Worm (Caenorhabditis elegans): ENCODE results near the gene B0238.15.
A peak's percentile ranks its signal among the peaks of the same experiment; 100 is the strongest.

The B0238.15 gene

DNA sequence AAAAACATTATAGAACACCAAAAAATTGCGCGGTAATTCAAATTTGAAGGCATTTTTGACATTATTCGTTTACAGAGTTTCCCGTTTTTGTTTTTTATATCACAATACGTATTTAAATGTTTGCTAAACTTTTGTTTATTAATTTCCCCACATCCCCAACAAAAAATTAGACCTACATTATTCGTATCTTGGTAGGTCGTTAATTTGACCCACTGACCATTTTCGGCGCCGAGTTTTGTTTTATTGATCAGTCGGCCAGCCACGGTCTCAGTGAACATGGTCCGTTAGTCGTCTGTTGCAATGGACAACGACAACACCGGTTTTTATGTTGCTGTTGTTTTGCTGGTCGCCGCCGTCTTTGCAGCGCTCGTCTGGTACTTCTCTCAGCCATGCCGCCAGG is at the start of gene B0238.15:
B0238.15 (plus strand) TSS at position 301 of the 400 bp plus-strand sequence.
- TF ChIP-seq skn-1 (tag; optimal IDR thresholded peaks at IDR 0.05) (no peak), ztf-11 (tag; optimal IDR thresholded peaks at IDR 0.05) (no peak), nhr-43 (tag; optimal IDR thresholded peaks at IDR 0.05; ENCODE audit: poor library complexity, severe bottlenecking) (no peak), lin-39 (tag; optimal IDR thresholded peaks at IDR 0.05) (no peak), egl-5 (tag; optimal IDR thresholded peaks at IDR 0.05) (no peak), daf-12 (tag; optimal IDR thresholded peaks at IDR 0.05) (no peak), nhr-25 (tag; optimal IDR thresholded peaks at IDR 0.05) (no peak), pha-4 (tag; optimal IDR thresholded peaks at IDR 0.05) (no peak), mml-1 (tag; optimal IDR thresholded peaks at IDR 0.05) (no peak), R02D3.7 (tag; optimal IDR thresholded peaks at IDR 0.05) (no peak), fkh-2 (tag; optimal IDR thresholded peaks at IDR 0.05) (no peak), eor-1 (tag; optimal IDR thresholded peaks at IDR 0.05) (no peak), nhr-23 (tag; optimal IDR thresholded peaks at IDR 0.05) (no peak), elt-1 (tag; optimal IDR thresholded peaks at IDR 0.05) (no peak), nfya-1 (tag; optimal IDR thresholded peaks at IDR 0.05; ENCODE audit: insufficient read depth) (no peak), elt-2 (tag; optimal IDR thresholded peaks at IDR 0.05) (no peak)

DNA sequence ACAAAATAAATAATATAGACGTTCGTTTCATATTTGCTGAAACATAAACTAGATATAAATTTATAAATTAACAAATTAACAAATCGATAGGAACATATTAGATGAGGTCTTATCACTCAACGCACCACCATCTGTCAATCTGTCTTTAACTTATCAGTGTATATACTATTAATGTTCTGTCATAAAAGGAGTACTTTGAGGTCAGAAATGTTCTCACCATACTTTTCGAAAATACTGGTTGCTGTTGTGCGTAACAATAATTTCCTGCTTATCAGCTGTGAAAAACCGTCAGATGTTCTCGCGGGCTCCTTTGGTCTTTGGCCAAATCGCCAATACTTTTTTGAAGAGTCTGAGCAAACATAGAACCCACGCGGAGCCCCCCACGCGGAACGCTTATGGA is 47.5 kb upstream of the B0238.15 start, which contains the start of gene C03A7.13:
C03A7.13 (minus strand) TSS at position 43 of the 400 bp plus-strand sequence.
- TF ChIP-seq ceh-82 (tag; optimal IDR thresholded peaks at IDR 0.05), result no peak
- TF ChIP-seq elt-2 (tag; optimal IDR thresholded peaks at IDR 0.05), result peak; percentile 92
- peak; percentile 42 for TF ChIP-seq pha-4 (tag; optimal IDR thresholded peaks at IDR 0.05)
- TF ChIP-seq jun-1 (tag; optimal IDR thresholded peaks at IDR 0.05), result peak; percentile 77
- peak; percentile 88 for TF ChIP-seq pqm-1 (tag; optimal IDR thresholded peaks at IDR 0.05)
- no peak for TF ChIP-seq lin-15B (tag; optimal IDR thresholded peaks at IDR 0.05)

DNA sequence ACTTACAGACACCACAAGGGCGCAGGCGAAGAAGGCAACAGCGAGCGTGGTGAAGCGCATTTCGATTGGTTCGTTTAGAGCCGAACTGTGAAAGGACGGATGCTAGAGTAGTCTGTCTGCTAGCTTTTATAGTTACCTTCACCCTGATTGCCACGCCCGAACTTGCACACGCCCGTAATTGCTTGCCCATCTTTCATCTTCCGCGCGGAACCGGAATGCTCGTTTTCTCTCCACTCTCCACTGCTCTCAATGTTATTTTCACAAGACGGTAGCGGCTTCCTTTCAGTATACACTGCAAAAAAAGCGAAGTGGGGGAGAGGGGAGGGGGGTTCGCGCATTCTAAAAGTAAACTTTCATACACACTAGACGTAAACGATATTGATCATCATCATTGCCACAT is 45.5 kb upstream of the B0238.15 start, which contains the start of gene abu-8:
abu-8 (minus strand) TSS at position 101 of the 400 bp plus-strand sequence.
- TF ChIP-seq nhr-28 (tag; optimal IDR thresholded peaks at IDR 0.05), result no peak
- no peak for TF ChIP-seq ceh-82 (tag; optimal IDR thresholded peaks at IDR 0.05)
- TF ChIP-seq egl-5 (tag; optimal IDR thresholded peaks at IDR 0.05), result no peak
- TF ChIP-seq unc-39 (tag; optimal IDR thresholded peaks at IDR 0.05), result no peak
- TF ChIP-seq fos-1 (tag; optimal IDR thresholded peaks at IDR 0.05), result no peak
- TF ChIP-seq pqm-1 (tag; optimal IDR thresholded peaks at IDR 0.05), result no peak
- TF ChIP-seq pha-4 (tag; optimal IDR thresholded peaks at IDR 0.05), result no peak
- TF ChIP-seq snpc-4 (tag; optimal IDR thresholded peaks at IDR 0.05), result no peak
- TF ChIP-seq ZK546.5 (tag; optimal IDR thresholded peaks at IDR 0.05), result no peak
- no peak for TF ChIP-seq skn-1 (tag; optimal IDR thresholded peaks at IDR 0.05)

- no peak for TF ChIP-seq egl-27 (tag; optimal IDR thresholded peaks at IDR 0.05)
- no peak for TF ChIP-seq tbx-2 (tag; optimal IDR thresholded peaks at IDR 0.05)
- no peak for TF ChIP-seq R02D3.7 (tag; optimal IDR thresholded peaks at IDR 0.05)
- no peak for TF ChIP-seq pqm-1 (tag; optimal IDR thresholded peaks at IDR 0.05)
- no peak for TF ChIP-seq elt-1 (tag; optimal IDR thresholded peaks at IDR 0.05)
- no peak for TF ChIP-seq jun-1 (tag; optimal IDR thresholded peaks at IDR 0.05)
- TF ChIP-seq lin-39 (tag; optimal IDR thresholded peaks at IDR 0.05), result no peak
Observed at ce11 chrV:5198240-5198639, 41.8 kb upstream of the B0238.15 start, which contains the start of gene Y47A7.2. Gene Y47A7.2 (minus strand): TSS chrV:5198340.

DNA sequence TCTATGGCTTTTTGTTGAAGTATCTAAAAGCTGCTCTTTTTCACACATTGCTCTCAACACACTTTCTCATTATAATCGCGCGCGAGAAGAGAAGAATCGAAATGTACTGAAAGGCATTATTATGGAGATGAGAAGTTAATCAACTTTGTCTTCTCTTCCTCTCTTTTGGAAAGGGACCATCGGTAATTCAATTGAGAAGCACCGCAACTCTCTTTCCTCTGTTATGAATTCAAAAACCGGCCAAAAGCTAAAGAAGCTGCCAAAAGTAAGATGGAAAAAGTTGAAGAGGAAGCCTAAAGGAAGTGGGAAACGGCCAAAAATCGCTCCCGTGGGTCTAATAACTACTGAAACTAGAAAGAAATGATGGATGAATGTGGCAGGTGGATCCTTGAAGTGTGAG is 39.8 kb upstream of the B0238.15 start:
- no peak for TF ChIP-seq egl-27 (tag; optimal IDR thresholded peaks at IDR 0.05)
- TF ChIP-seq unc-39 (tag; optimal IDR thresholded peaks at IDR 0.05), result no peak
- TF ChIP-seq fkh-10 (GFP tag; optimal IDR thresholded peaks at IDR 0.05), result peak; percentile 68
- TF ChIP-seq elt-2 (tag; optimal IDR thresholded peaks at IDR 0.05), result no peak

DNA sequence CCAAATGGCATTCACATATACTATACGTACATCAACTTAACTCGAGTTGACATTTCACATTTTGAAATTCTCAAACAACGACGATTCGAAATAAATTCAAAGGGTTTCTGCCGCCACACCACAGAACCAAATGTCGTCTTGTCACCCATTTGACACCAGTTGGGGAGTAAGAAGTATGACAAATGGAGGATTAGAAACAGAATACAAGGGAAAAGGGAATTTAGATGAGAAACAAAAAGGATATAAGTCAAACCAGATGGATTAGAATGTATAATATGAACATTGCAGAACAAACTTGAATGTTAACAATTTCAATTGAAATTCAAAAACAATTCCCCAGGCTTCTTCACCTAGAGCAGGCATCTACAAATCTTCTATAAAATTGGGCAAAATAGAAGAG is 38.3 kb upstream of the B0238.15 start:
- TF ChIP-seq nhr-43 (tag; optimal IDR thresholded peaks at IDR 0.05; ENCODE audit: poor library complexity, severe bottlenecking) (no peak), ama-1 (optimal IDR thresholded peaks at IDR 0.05) (no peak), pha-4 (tag; optimal IDR thresholded peaks at IDR 0.05) (no peak), unc-62 (GFP tag; optimal IDR thresholded peaks at IDR 0.05) (no peak), ZK546.5 (tag; optimal IDR thresholded peaks at IDR 0.05) (no peak), nhr-77 (tag; optimal IDR thresholded peaks at IDR 0.05) (no peak), zag-1 (tag; optimal IDR thresholded peaks at IDR 0.05) (no peak), ceh-28 (tag; optimal IDR thresholded peaks at IDR 0.05) (no peak), elt-1 (tag; optimal IDR thresholded peaks at IDR 0.05) (no peak), nhr-76 (tag; optimal IDR thresholded peaks at IDR 0.05) (no peak)

Measured in whole organism, L3 larva.